Worm (Caenorhabditis elegans): ENCODE measurements around the gene F53H1.3.

DNA sequence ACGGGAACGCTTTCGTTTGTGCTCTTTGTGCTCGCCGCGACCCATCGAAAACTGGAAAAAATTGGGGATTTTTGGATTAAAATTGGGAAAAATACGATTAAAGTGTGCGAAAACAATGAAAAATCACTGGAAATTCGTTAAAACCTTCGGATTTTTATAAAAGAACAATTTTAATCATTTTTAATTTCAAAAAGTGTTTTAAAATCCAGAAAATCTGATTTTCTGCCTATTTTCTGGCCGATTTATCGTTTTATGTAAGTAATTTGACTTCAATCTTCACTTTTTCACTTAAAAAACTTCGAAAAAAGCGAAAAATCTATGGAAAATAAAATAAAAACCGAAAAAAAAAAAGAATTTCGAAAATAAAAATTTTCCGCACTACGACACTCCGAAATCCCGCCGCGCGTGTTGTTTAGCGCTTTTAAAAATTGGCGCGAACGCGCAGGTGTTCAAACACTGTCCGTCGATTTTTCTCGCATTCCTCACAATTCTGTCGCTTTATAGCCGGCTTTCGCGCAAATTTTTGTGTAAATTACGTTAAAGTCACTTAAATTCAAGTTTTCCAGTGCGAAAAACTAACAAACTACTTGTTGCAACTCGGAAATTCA lies 19.3 kb upstream of the F53H1.3 start, which contains the start of the genes ddx-46 and F53H1.4:
- TF ChIP-seq dve-1 (tag; optimal IDR thresholded peaks at IDR 0.05), result no peak
- TF ChIP-seq unc-86 (tag; optimal IDR thresholded peaks at IDR 0.05), result no peak
- TF ChIP-seq elt-2 (tag; optimal IDR thresholded peaks at IDR 0.05), result no peak
- TF ChIP-seq gmeb-2 (tag; optimal IDR thresholded peaks at IDR 0.05), result no peak
- no peak for TF ChIP-seq eyg-1 (tag; optimal IDR thresholded peaks at IDR 0.05)

Measured in whole organism, late embryonic.